Worm (Caenorhabditis elegans): ENCODE data around the gene T08G3.11.

The T08G3.11 gene

DNA sequence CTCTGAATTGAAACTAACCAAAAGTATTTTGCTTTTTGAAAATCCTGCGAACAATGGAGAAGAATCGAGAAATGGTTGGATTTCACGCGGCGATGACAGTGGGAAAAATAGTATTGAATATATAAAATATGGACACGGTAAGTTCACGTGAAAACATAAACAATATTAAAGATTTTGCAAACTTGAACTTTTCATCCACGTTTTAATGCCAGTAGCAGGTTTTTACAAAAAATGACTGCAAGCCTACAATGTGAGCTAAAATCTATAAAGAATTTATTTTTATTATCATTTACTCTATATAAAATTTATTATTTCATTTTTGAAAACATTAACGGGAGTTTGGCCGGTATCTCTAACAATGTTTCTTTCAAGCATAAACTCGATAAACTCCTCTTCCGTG, 49.7 kb downstream of the T08G3.11 start, which contains the start of gene F26D2.10:
Gene F26D2.10, minus strand, starts transcription at position 101 of the 400 bp plus-strand sequence.
- TF ChIP-seq unc-62 (GFP tag; optimal IDR thresholded peaks at IDR 0.05): no peak
